Fruit fly (Drosophila melanogaster) whole organism, embryonic: ENCODE measurements around the gene CG31161.
A peak's percentile ranks its signal among the peaks of the same experiment; 100 is the strongest.

Experiments used
- Awh ChIP-seq: fragments of 200-800 bp; sonication (Bioruptor generic); IDR thresholded peaks from 2 replicates; pipeline ENCODE4, ENCODE4 v1.3.6; 2022; ENCODE audit warnings: missing biosample characterization, missing genetic modification characterization
- BEAF-32 ChIP-seq: fragments of 200-800 bp; sonication (Bioruptor generic); optimal IDR thresholded peaks from 3 replicates; lab custom pipeline; 2017; ENCODE audit warnings: missing biosample characterization, missing genetic modification characterization, mild to moderate bottlenecking, moderate library complexity, missing genetic modification reagents
- CG10654 ChIP-seq: fragments of 200-800 bp; sonication (Bioruptor generic); optimal IDR thresholded peaks from 2 replicates; lab custom pipeline; 2016; ENCODE audit warnings: missing biosample characterization, missing genetic modification characterization
- CG14050 ChIP-seq: fragments of 200-800 bp; sonication (Bioruptor generic); IDR thresholded peaks from 3 replicates; pipeline ENCODE4 v1.3.6; 2022; ENCODE audit warnings: missing biosample characterization, missing genetic modification characterization
- CG1602 ChIP-seq: fragments of 200-800 bp; sonication (Bioruptor generic); optimal IDR thresholded peaks from 3 replicates; lab custom pipeline; 2016; ENCODE audit warnings: missing biosample characterization, missing genetic modification characterization
- CG16779 ChIP-seq: fragments of 200-800 bp; sonication (Bioruptor generic); IDR thresholded peaks from 2 replicates; pipeline ENCODE4 v1.3.6; 2022; ENCODE audit warnings: missing biosample characterization, missing genetic modification characterization
- CG16813 ChIP-seq: fragments of 200-800 bp; sonication (Bioruptor generic); IDR thresholded peaks from 3 replicates; pipeline ENCODE4 v1.3.6; 2022; ENCODE audit warnings: missing biosample characterization, missing genetic modification characterization; ENCODE audit not compliant: partially characterized antibody
- CG17802 ChIP-seq: fragments of 200-800 bp; sonication (Bioruptor generic); optimal IDR thresholded peaks from 2 replicates; lab custom pipeline; 2018; ENCODE audit warnings: missing biosample characterization, mild to moderate bottlenecking, missing genetic modification characterization, moderate library complexity
- CG31365 ChIP-seq: fragments of 200-800 bp; sonication (Bioruptor generic); optimal IDR thresholded peaks from 2 replicates; lab custom pipeline; 2018; ENCODE audit warnings: missing biosample characterization, mild to moderate bottlenecking, missing genetic modification characterization
- CG4707 ChIP-seq: fragments of 200-800 bp; sonication (Bioruptor generic); optimal IDR thresholded peaks from 2 replicates; lab custom pipeline; 2018; ENCODE audit warnings: missing biosample characterization, mild to moderate bottlenecking, missing genetic modification characterization, moderate library complexity
- CG4854 ChIP-seq: fragments of 200-800 bp; sonication (Bioruptor generic); optimal IDR thresholded peaks from 2 replicates; lab custom pipeline; 2016; ENCODE audit warnings: missing biosample characterization, missing genetic modification characterization, inconsistent platforms
- CG5953 ChIP-seq: fragments of 200-800 bp; sonication (Bioruptor generic); IDR thresholded peaks from 2 replicates; pipeline ENCODE4 v1.3.6; 2022; ENCODE audit warnings: missing biosample characterization, missing genetic modification characterization
- CG6175 ChIP-seq: fragments of 200-800 bp; sonication (Bioruptor generic); IDR thresholded peaks from 3 replicates; pipeline ENCODE4 v1.3.6; 2022; ENCODE audit warnings: missing biosample characterization, missing genetic modification characterization
- CG6854 ChIP-seq: fragments of 200-800 bp; sonication (Bioruptor generic); optimal IDR thresholded peaks from 3 replicates; lab custom pipeline; 2017; ENCODE audit warnings: missing biosample characterization, mild to moderate bottlenecking, missing genetic modification characterization
- CG7963 ChIP-seq: fragments of 200-800 bp; sonication (Bioruptor generic); IDR thresholded peaks from 3 replicates; pipeline ENCODE4 v1.3.6; 2022; ENCODE audit warnings: missing biosample characterization, missing genetic modification characterization; ENCODE audit not compliant: partially characterized antibody
- CG8478 ChIP-seq: fragments of >200 bp; optimal IDR thresholded peaks from 2 replicates; lab custom pipeline; 2018
- Camta ChIP-seq: fragments of 200-800 bp; sonication (Bioruptor generic); optimal IDR thresholded peaks from 2 replicates; lab custom pipeline; 2016; ENCODE audit warnings: missing biosample characterization, missing genetic modification characterization
- CrebB ChIP-seq: fragments of 200-800 bp; sonication (Bioruptor generic); optimal IDR thresholded peaks from 3 replicates; lab custom pipeline; 2018; ENCODE audit warnings: missing biosample characterization, mild to moderate bottlenecking, missing genetic modification characterization
- Gsc ChIP-seq: fragments of 200-800 bp; sonication (Bioruptor generic); IDR thresholded peaks from 2 replicates; pipeline ENCODE4 v1.3.6; 2022; ENCODE audit warnings: missing biosample characterization, missing genetic modification characterization
- HLH3B ChIP-seq: fragments of 200-800 bp; sonication (Bioruptor generic); IDR thresholded peaks from 2 replicates; pipeline ENCODE4 v1.3.6; 2022; ENCODE audit warnings: missing biosample characterization, missing genetic modification characterization
- HLHmδ ChIP-seq: fragments of 200-800 bp; sonication (Bioruptor generic); optimal IDR thresholded peaks from 2 replicates; lab custom pipeline; 2018; ENCODE audit warnings: missing biosample characterization, mild to moderate bottlenecking, missing genetic modification characterization, moderate library complexity
- Kr ChIP-seq: fragments of 200-800 bp; sonication (Bioruptor generic); optimal IDR thresholded peaks from 2 replicates; lab custom pipeline; 2017; ENCODE audit warnings: missing biosample characterization, mild to moderate bottlenecking, missing genetic modification characterization
- Med ChIP-seq: fragments of 200-800 bp; sonication (Bioruptor generic); peaks from one replicate; lab custom pipeline; 2016; ENCODE audit warnings: missing biosample characterization, missing genetic modification characterization, mild to moderate bottlenecking, inconsistent platforms, moderate library complexity
- Myb ChIP-seq: fragments of 200-800 bp; sonication (Bioruptor generic); optimal IDR thresholded peaks from 2 replicates; lab custom pipeline; 2016; ENCODE audit warnings: missing biosample characterization, missing genetic modification characterization
- Nf-YA ChIP-seq: fragments of 200-800 bp; sonication (Bioruptor generic); IDR thresholded peaks from 2 replicates; pipeline ENCODE4 v1.3.6; 2022; ENCODE audit warnings: missing biosample characterization, missing genetic modification characterization
- Pdp1 ChIP-seq, 2 experiments: fragments of 200-800 bp; sonication (Bioruptor generic); optimal IDR thresholded peaks; 3 replicates each; lab custom pipeline; 2016; ENCODE audit warnings: missing biosample characterization in 2 of 2, missing genetic modification characterization in 2 of 2, mild to moderate bottlenecking in 1 of 2, moderate library complexity in 1 of 2
- Rfx ChIP-seq: fragments of 200-800 bp; sonication (Bioruptor generic); IDR thresholded peaks from 2 replicates; pipeline ENCODE4 v1.3.6; 2022; ENCODE audit warnings: missing biosample characterization, missing genetic modification characterization
- Rx ChIP-seq: fragments of 200-800 bp; sonication (Bioruptor generic); IDR thresholded peaks from 2 replicates; pipeline ENCODE4 v1.3.6; 2022; ENCODE audit warnings: missing biosample characterization, missing genetic modification characterization
- Six4 ChIP-seq: fragments of 200-800 bp; sonication (Bioruptor generic); optimal IDR thresholded peaks from 2 replicates; lab custom pipeline; 2016; ENCODE audit warnings: missing biosample characterization, missing genetic modification characterization
- Sox100B ChIP-seq: fragments of 200-800 bp; sonication (Bioruptor generic); optimal IDR thresholded peaks from 3 replicates; lab custom pipeline; 2018; ENCODE audit warnings: missing biosample characterization, mild to moderate bottlenecking, missing genetic modification characterization
- Sox102F ChIP-seq: fragments of 200-800 bp; sonication (Bioruptor generic); optimal IDR thresholded peaks from 2 replicates; lab custom pipeline; 2018; ENCODE audit warnings: missing biosample characterization, mild to moderate bottlenecking, missing genetic modification characterization, moderate library complexity
- Usf ChIP-seq: fragments of 200-800 bp; sonication (Bioruptor generic); optimal IDR thresholded peaks from 2 replicates; lab custom pipeline; 2017; ENCODE audit warnings: missing genotype, missing biosample characterization, missing genetic modification characterization
- ap ChIP-seq: fragments of 200-800 bp; sonication (Bioruptor generic); IDR thresholded peaks from 2 replicates; pipeline ENCODE4 v1.3.6; 2022; ENCODE audit warnings: missing biosample characterization, missing genetic modification characterization
- dati ChIP-seq: fragments of 200-800 bp; sonication (Bioruptor generic); IDR thresholded peaks from 2 replicates; pipeline ENCODE4 v1.3.6; 2022; ENCODE audit warnings: missing biosample characterization, missing genetic modification characterization
- ewg ChIP-seq: fragments of 200-800 bp; sonication (Bioruptor generic); optimal IDR thresholded peaks from 3 replicates; lab custom pipeline; 2017; ENCODE audit warnings: mild to moderate bottlenecking, missing biosample characterization, missing genetic modification reagents, missing genetic modification characterization
- eyg ChIP-seq: fragments of 200-800 bp; sonication (Bioruptor generic); optimal IDR thresholded peaks from 3 replicates; lab custom pipeline; 2016; ENCODE audit warnings: missing biosample characterization, missing genetic modification characterization
- gce ChIP-seq: fragments of 200-800 bp; sonication (Bioruptor generic); IDR thresholded peaks from 3 replicates; pipeline ENCODE4 v1.3.6; 2022; ENCODE audit warnings: missing biosample characterization, missing genetic modification characterization
- gfzf ChIP-seq: fragments of 200-800 bp; sonication (Bioruptor generic); optimal IDR thresholded peaks from 2 replicates; lab custom pipeline; 2016; ENCODE audit warnings: missing biosample characterization, mild to moderate bottlenecking, missing genetic modification characterization, moderate library complexity
- hbn ChIP-seq: fragments of 200-800 bp; sonication (Bioruptor generic); IDR thresholded peaks from 2 replicates; pipeline ENCODE4 v1.3.6; 2022; ENCODE audit warnings: missing biosample characterization, missing genetic modification characterization; ENCODE audit not compliant: partially characterized antibody
- hth ChIP-seq: fragments of >200 bp; optimal IDR thresholded peaks from 2 replicates; lab custom pipeline; 2017; ENCODE audit warnings: inconsistent platforms
- jigr1 ChIP-seq: fragments of 200-800 bp; sonication (Bioruptor generic); IDR thresholded peaks from 3 replicates; pipeline ENCODE4 v1.3.6; 2022; ENCODE audit warnings: missing biosample characterization, missing genetic modification characterization
- lilli ChIP-seq: fragments of 200-800 bp; sonication (Bioruptor generic); optimal IDR thresholded peaks from 3 replicates; lab custom pipeline; 2016; ENCODE audit warnings: missing biosample characterization, missing genetic modification characterization
- luna ChIP-seq: fragments of 200-800 bp; sonication (Bioruptor generic); optimal IDR thresholded peaks from 2 replicates; lab custom pipeline; 2016; ENCODE audit warnings: missing biosample characterization, missing genetic modification characterization
- slou ChIP-seq: fragments of 200-800 bp; sonication (Bioruptor generic); optimal IDR thresholded peaks from 3 replicates; lab custom pipeline; 2016; ENCODE audit warnings: missing biosample characterization, missing genetic modification characterization
- sna ChIP-seq: fragments of 200-800 bp; sonication (Bioruptor generic); IDR thresholded peaks from 2 replicates; pipeline ENCODE4 v1.3.6; 2022; ENCODE audit warnings: missing biosample characterization, missing genetic modification characterization; ENCODE audit not compliant: partially characterized antibody
- sr ChIP-seq: fragments of 200-800 bp; sonication (Bioruptor generic); IDR thresholded peaks from 3 replicates; pipeline ENCODE4 v1.3.6; 2022; ENCODE audit warnings: missing biosample characterization, missing genetic modification characterization
- sug ChIP-seq: fragments of 200-800 bp; optimal IDR thresholded peaks from 2 replicates; lab custom pipeline; 2019; ENCODE audit warnings: missing biosample characterization, mild to moderate bottlenecking, missing genetic modification characterization, moderate library complexity
- ttk ChIP-seq: fragments of 200-800 bp; sonication (Bioruptor generic); IDR thresholded peaks from 2 replicates; pipeline ENCODE4 v2.1.2; 2022; ENCODE audit warnings: missing biosample characterization, missing genetic modification characterization
- yki ChIP-seq: fragments of >200 bp; optimal IDR thresholded peaks from 3 replicates; lab custom pipeline; 2018
- zen2 ChIP-seq: fragments of 200-800 bp; sonication (Bioruptor generic); IDR thresholded peaks from 3 replicates; pipeline ENCODE4 v1.3.6; 2022; ENCODE audit warnings: missing biosample characterization, missing genetic modification characterization; ENCODE audit not compliant: partially characterized antibody

CG31161 gene

dm6 chr3R:22667284-22667958 is 51.1 kb downstream of the CG31161 start (continued):
- TF ChIP-seq ewg (peak; percentile 74), Six4 (GFP tag; lab: Kevin White, UChicago) (peak; percentile 83), CG5953 (peak; percentile 50; the same call in 1 of the 2 replicates), sna (GFP tag; lab: Robert Waterston, UW) (no peak), zen2 (no peak), Nf-YA (GFP tag; lab: Robert Waterston, UW) (peak; percentile 64), CG4707 (peak; percentile 49), CG10654 (GFP tag; lab: Kevin White, UChicago) (peak; percentile 83), Pdp1 (GFP tag; optimal IDR thresholded peaks at IDR 0.05; lab: Kevin White, UChicago) (peak; percentile 62 to 69), CG17802 (tag; lab: Kevin White, UChicago) (peak; percentile 64), HLHmδ (GFP tag; lab: Kevin White, UChicago) (no peak), CG6175 (no peak), Rfx (GFP tag; lab: Robert Waterston, UW) (peak; percentile 58), Camta (GFP tag; lab: Kevin White, UChicago) (peak; percentile 54), Gsc (GFP tag; lab: Robert Waterston, UW) (peak; percentile 62), HLH3B (GFP tag; lab: Robert Waterston, UW) (peak; percentile 82), CG7963 (no peak), lilli (GFP tag; lab: Kevin White, UChicago) (peak; percentile 50), CG4854 (GFP tag; lab: Kevin White, UChicago) (no peak), Usf (GFP tag; lab: Kevin White, UChicago) (peak; percentile 24), CG31365 (tag; lab: Kevin White, UChicago) (no peak), Rx (peak; percentile 55), Sox102F (GFP tag; lab: Kevin White, UChicago) (peak; percentile 90), gfzf (no peak), CG14050 (GFP tag; lab: Robert Waterston, UW) (peak; percentile 69), hth (lab: Kevin White, UChicago) (no peak), sr (GFP tag; lab: Robert Waterston, UW) (no peak), eyg (GFP tag; lab: Kevin White, UChicago) (peak; percentile 32), jigr1 (GFP tag; lab: Robert Waterston, UW) (peak; percentile 61; the same call in 1 of the 3 replicates), Sox100B (GFP tag; lab: Kevin White, UChicago) (peak; percentile 94), CG8478 (lab: Kevin White, UChicago) (no peak), Awh (GFP tag; lab: Robert Waterston, UW) (peak; percentile 75; the same call in 1 of the 2 replicates), Med (GFP tag; lab: Kevin White, UChicago) (peak; percentile 80), BEAF-32 (GFP tag; lab: Kevin White, UChicago) (no peak), yki (lab: Kevin White, UChicago) (no peak), gce (GFP tag; lab: Robert Waterston, UW) (no peak), slou (GFP tag; lab: Kevin White, UChicago) (peak; percentile 49), dati (GFP tag; lab: Robert Waterston, UW) (peak; percentile 44; the same call in 1 of the 2 replicates), ttk (GFP tag; lab: Robert Waterston, UW) (peak; percentile 79), sug (tag; lab: Kevin White, UChicago) (peak; percentile 35), Myb (GFP tag; lab: Kevin White, UChicago) (peak; percentile 24), CG1602 (GFP tag; lab: Kevin White, UChicago) (peak; percentile 75), hbn (GFP tag; lab: Robert Waterston, UW) (no peak), luna (GFP tag; lab: Kevin White, UChicago) (no peak), Kr (GFP tag; lab: Kevin White, UChicago) (no peak), CG6854 (GFP tag; lab: Kevin White, UChicago) (peak; percentile 33), ap (peak; percentile 61; the same call in 1 of the 2 replicates), CG16813 (no peak), CrebB (tag; lab: Kevin White, UChicago) (no peak), CG16779 (no peak)
